Fruit fly (Drosophila melanogaster) whole organism, embryonic: ENCODE data around the gene Gmppb.

Experiments
- Awh ChIP-seq: fragments of 200-800 bp; sonication (Bioruptor generic); IDR thresholded peaks from 2 replicates; pipeline ENCODE4, ENCODE4 v1.3.6; 2022; ENCODE audit warnings: missing biosample characterization, missing genetic modification characterization
- B-H2 ChIP-seq: fragments of 200-800 bp; sonication (Bioruptor generic); optimal IDR thresholded peaks from 2 replicates; lab custom pipeline; 2018; ENCODE audit warnings: missing biosample characterization, mild to moderate bottlenecking, missing genetic modification characterization
- Blimp-1 ChIP-seq: fragments of 200-800 bp; sonication (Bioruptor generic); optimal IDR thresholded peaks from 3 replicates; lab custom pipeline; 2018; ENCODE audit warnings: missing biosample characterization, missing genetic modification characterization, mild to moderate bottlenecking, moderate library complexity, missing genetic modification reagents
- BtbVII ChIP-seq: fragments of 200-800 bp; sonication (Bioruptor generic); optimal IDR thresholded peaks from 3 replicates; lab custom pipeline; 2017; ENCODE audit warnings: missing biosample characterization, mild to moderate bottlenecking, missing genetic modification characterization
- CG1233 ChIP-seq: fragments of 200-800 bp; sonication (Bioruptor generic); optimal IDR thresholded peaks from 4 replicates; lab custom pipeline; 2018; ENCODE audit warnings: missing biosample characterization, mild to moderate bottlenecking, missing genetic modification characterization
- CG15514 ChIP-seq: fragments of 200-800 bp; sonication (Bioruptor generic); optimal IDR thresholded peaks from 3 replicates; lab custom pipeline; 2017; ENCODE audit warnings: missing biosample characterization, missing genetic modification characterization, mild to moderate bottlenecking, moderate library complexity, missing genetic modification reagents
- CG15696 ChIP-seq: fragments of 200-800 bp; sonication (Bioruptor generic); optimal IDR thresholded peaks from 2 replicates; lab custom pipeline; 2019; ENCODE audit warnings: missing biosample characterization, mild to moderate bottlenecking, missing genetic modification characterization, moderate library complexity
- CG16863 ChIP-seq: fragments of 200-800 bp; sonication (Bioruptor generic); optimal IDR thresholded peaks from 3 replicates; lab custom pipeline; 2016; ENCODE audit warnings: missing biosample characterization, missing genetic modification characterization
- CG2116 ChIP-seq: fragments of 200-800 bp; sonication (Bioruptor generic); optimal IDR thresholded peaks from 3 replicates; lab custom pipeline; 2018; ENCODE audit warnings: missing biosample characterization, mild to moderate bottlenecking, missing genetic modification characterization
- CG2199 ChIP-seq: fragments of 200-800 bp; sonication (Bioruptor generic); IDR thresholded peaks from 3 replicates; pipeline ENCODE4 v1.3.6; 2022; ENCODE audit warnings: missing biosample characterization, missing genetic modification characterization
- CG30020 ChIP-seq: fragments of 200-800 bp; optimal IDR thresholded peaks from 2 replicates; lab custom pipeline; 2019; ENCODE audit warnings: missing biosample characterization, mild to moderate bottlenecking, missing genetic modification characterization, moderate library complexity
- CG30431 ChIP-seq: fragments of 200-800 bp; sonication (Bioruptor generic); optimal IDR thresholded peaks from 2 replicates; lab custom pipeline; 2017; ENCODE audit warnings: missing biosample characterization, missing genetic modification characterization
- CG31224 ChIP-seq: fragments of 200-800 bp; sonication (Bioruptor generic); IDR thresholded peaks from 2 replicates; pipeline ENCODE4 v1.3.6; 2022; ENCODE audit warnings: missing biosample characterization, missing genetic modification characterization
- CG31441 ChIP-seq: fragments of 200-800 bp; sonication (Bioruptor generic); IDR thresholded peaks from 2 replicates; pipeline ENCODE4 v1.3.6; 2022; ENCODE audit warnings: missing biosample characterization, missing genetic modification characterization
- CG4282 ChIP-seq: fragments of 200-800 bp; sonication (Bioruptor generic); optimal IDR thresholded peaks from 2 replicates; lab custom pipeline; 2016; ENCODE audit warnings: missing biosample characterization, missing genetic modification characterization
- CG4730 ChIP-seq: fragments of 200-800 bp; sonication (Bioruptor generic); IDR thresholded peaks from 2 replicates; pipeline ENCODE4 v1.3.6; 2022; ENCODE audit warnings: missing biosample characterization, missing genetic modification characterization
- CG4820 ChIP-seq: fragments of 200-800 bp; sonication (Bioruptor generic); optimal IDR thresholded peaks from 3 replicates; lab custom pipeline; 2016; ENCODE audit warnings: missing biosample characterization, missing genetic modification characterization
- CG6654 ChIP-seq: fragments of 200-800 bp; sonication (Bioruptor generic); optimal IDR thresholded peaks from 2 replicates; lab custom pipeline; 2017; ENCODE audit warnings: missing biosample characterization, mild to moderate bottlenecking, missing genetic modification characterization
- CG6765 ChIP-seq: fragments of 200-800 bp; sonication (Bioruptor generic); optimal IDR thresholded peaks from 3 replicates; lab custom pipeline; 2017; ENCODE audit warnings: missing biosample characterization, mild to moderate bottlenecking, missing genetic modification characterization
- CG9215 ChIP-seq: fragments of 200-800 bp; sonication (Bioruptor generic); IDR thresholded peaks from 2 replicates; pipeline ENCODE4 v1.3.6; 2022; ENCODE audit warnings: missing biosample characterization, missing genetic modification characterization
- CG9932 ChIP-seq: fragments of 200-800 bp; sonication (Bioruptor generic); IDR thresholded peaks from 2 replicates; pipeline ENCODE4 v1.3.6; 2022; ENCODE audit warnings: missing biosample characterization, missing genetic modification characterization
- Dip3 ChIP-seq: fragments of 200-800 bp; sonication (Bioruptor generic); optimal IDR thresholded peaks from 3 replicates; lab custom pipeline; 2016; ENCODE audit warnings: missing biosample characterization, missing genetic modification characterization
- Dll ChIP-seq: fragments of 200-800 bp; sonication (Bioruptor generic); IDR thresholded peaks from 4 replicates; pipeline ENCODE4 v1.3.6; 2022; ENCODE audit warnings: missing biosample characterization, missing genetic modification characterization; ENCODE audit not compliant: partially characterized antibody
- Hr3 ChIP-seq: fragments of 200-800 bp; sonication (Bioruptor generic); optimal IDR thresholded peaks from 3 replicates; lab custom pipeline; 2016; ENCODE audit warnings: missing biosample characterization, missing genetic modification characterization
- Hr51 ChIP-seq, 2 experiments: fragments of 200-800 bp; sonication (Bioruptor generic); optimal IDR thresholded peaks; 2 replicates in 1 of 2; 3 replicates in 1 of 2; lab custom pipeline; 2016 to 2018; ENCODE audit warnings: missing biosample characterization in 2 of 2, missing genetic modification characterization in 2 of 2, mild to moderate bottlenecking in 1 of 2, moderate library complexity in 1 of 2
- Kr ChIP-seq: fragments of 200-800 bp; sonication (Bioruptor generic); optimal IDR thresholded peaks from 2 replicates; lab custom pipeline; 2017; ENCODE audit warnings: missing biosample characterization, mild to moderate bottlenecking, missing genetic modification characterization
- Mad ChIP-seq: fragments of 200-800 bp; sonication (Bioruptor generic); optimal IDR thresholded peaks from 2 replicates; lab custom pipeline; 2016; ENCODE audit warnings: missing biosample characterization, missing genetic modification characterization
- Neu2 ChIP-seq: fragments of 200-800 bp; sonication (Bioruptor generic); optimal IDR thresholded peaks from 3 replicates; lab custom pipeline; 2016; ENCODE audit warnings: missing biosample characterization, missing genetic modification characterization, borderline replicate concordance
- PHDP ChIP-seq: fragments of 200-800 bp; sonication (Bioruptor generic); optimal IDR thresholded peaks from 3 replicates; lab custom pipeline; 2018; ENCODE audit warnings: missing biosample characterization, mild to moderate bottlenecking, missing genetic modification characterization, moderate library complexity
- corto ChIP-seq: fragments of 200-800 bp; sonication (Bioruptor generic); optimal IDR thresholded peaks from 2 replicates; lab custom pipeline; 2016; ENCODE audit warnings: missing biosample characterization, mild to moderate bottlenecking, missing genetic modification characterization, moderate library complexity
- dati ChIP-seq: fragments of 200-800 bp; sonication (Bioruptor generic); IDR thresholded peaks from 2 replicates; pipeline ENCODE4 v1.3.6; 2022; ENCODE audit warnings: missing biosample characterization, missing genetic modification characterization
- dmrt11E ChIP-seq: fragments of 200-800 bp; sonication (Bioruptor generic); optimal IDR thresholded peaks from 3 replicates; lab custom pipeline; 2018; ENCODE audit warnings: missing biosample characterization, mild to moderate bottlenecking, missing genetic modification characterization, moderate library complexity
- ems ChIP-seq: fragments of 200-800 bp; sonication (Bioruptor generic); optimal IDR thresholded peaks from 3 replicates; lab custom pipeline; 2016; ENCODE audit warnings: missing biosample characterization, missing genetic modification characterization
- fd102C ChIP-seq: fragments of 200-800 bp; sonication (Bioruptor generic); optimal IDR thresholded peaks from 2 replicates; lab custom pipeline; 2018; ENCODE audit warnings: missing biosample characterization, mild to moderate bottlenecking, missing genetic modification characterization, moderate library complexity
- fd3F ChIP-seq: fragments of 200-800 bp; sonication (Bioruptor generic); optimal IDR thresholded peaks from 2 replicates; lab custom pipeline; 2018; ENCODE audit warnings: missing biosample characterization, mild to moderate bottlenecking, missing genetic modification characterization, moderate library complexity
- grn ChIP-seq: fragments of 200-800 bp; sonication (Bioruptor generic); optimal IDR thresholded peaks from 3 replicates; lab custom pipeline; 2017; ENCODE audit warnings: missing biosample characterization, missing genetic modification characterization
- gro ChIP-seq: fragments of 200-800 bp; sonication (Bioruptor generic); optimal IDR thresholded peaks from 2 replicates; lab custom pipeline; 2016; ENCODE audit warnings: missing biosample characterization, missing genetic modification characterization
- gsb-n ChIP-seq: fragments of 200-800 bp; sonication (Bioruptor generic); optimal IDR thresholded peaks from 3 replicates; lab custom pipeline; 2018; ENCODE audit warnings: missing biosample characterization, mild to moderate bottlenecking, missing genetic modification characterization
- h ChIP-seq: fragments of >200 bp; optimal IDR thresholded peaks from 2 replicates; lab custom pipeline; 2017
- ham ChIP-seq: fragments of 200-800 bp; sonication (Bioruptor generic); IDR thresholded peaks from 2 replicates; pipeline ENCODE4 v1.3.6; 2022; ENCODE audit warnings: missing biosample characterization, missing genetic modification characterization
- jigr1 ChIP-seq: fragments of 200-800 bp; sonication (Bioruptor generic); IDR thresholded peaks from 3 replicates; pipeline ENCODE4 v1.3.6; 2022; ENCODE audit warnings: missing biosample characterization, missing genetic modification characterization
- oc ChIP-seq: fragments of 200-800 bp; sonication (Bioruptor generic); optimal IDR thresholded peaks from 2 replicates; lab custom pipeline; 2018; ENCODE audit warnings: missing biosample characterization, mild to moderate bottlenecking, missing genetic modification characterization, moderate library complexity
- otp ChIP-seq: fragments of 200-800 bp; sonication (Bioruptor generic); IDR thresholded peaks from 3 replicates; pipeline ENCODE4, ENCODE4 v1.3.6; 2022; ENCODE audit warnings: missing biosample characterization, missing genetic modification characterization
- pnt ChIP-seq: fragments of 200-800 bp; sonication (Bioruptor generic); optimal IDR thresholded peaks from 3 replicates; lab custom pipeline; 2016; ENCODE audit warnings: missing biosample characterization, missing genetic modification characterization
- pum ChIP-seq: fragments of 200-800 bp; sonication (Bioruptor generic); optimal IDR thresholded peaks from 2 replicates; lab custom pipeline; 2016; ENCODE audit warnings: missing biosample characterization, missing genetic modification characterization
- repo ChIP-seq: fragments of 200-800 bp; sonication (Bioruptor generic); optimal IDR thresholded peaks from 2 replicates; lab custom pipeline; 2016; ENCODE audit warnings: missing biosample characterization, missing genetic modification characterization
- sima ChIP-seq: fragments of 200-800 bp; sonication (Bioruptor generic); optimal IDR thresholded peaks from 2 replicates; lab custom pipeline; 2016; ENCODE audit warnings: missing biosample characterization, missing genetic modification characterization
- tll ChIP-seq, 2 experiments: fragments of 200-800 bp in 1 of 2; fragments of >200 bp in 1 of 2; sonication (Bioruptor generic) in 1 of 2; optimal IDR thresholded peaks; 2 replicates each; lab custom pipeline; 2017 to 2019; ENCODE audit warnings: missing biosample characterization in 2 of 2, missing genetic modification characterization in 2 of 2, mild to moderate bottlenecking in 1 of 2, moderate library complexity in 1 of 2
- unc-4 ChIP-seq: fragments of 200-800 bp; sonication (Bioruptor generic); IDR thresholded peaks from 2 replicates; pipeline ENCODE4 v1.3.6; 2022; ENCODE audit warnings: missing biosample characterization, missing genetic modification characterization; ENCODE audit not compliant: partially characterized antibody
- yki ChIP-seq: fragments of >200 bp; optimal IDR thresholded peaks from 3 replicates; lab custom pipeline; 2018

Gmppb gene

dm6 chr3R:4858508-4859275 is 47.4 kb downstream of the Gmppb start (continued):
- TF ChIP-seq CG1233 (no peak), CG9215 (GFP tag; lab: Robert Waterston, UW) (no peak), ems (GFP tag; lab: Kevin White, UChicago) (no peak), pum (GFP tag; lab: Kevin White, UChicago) (no peak), CG31224 (no peak), grn (GFP tag; lab: Kevin White, UChicago) (no peak), CG30020 (tag; lab: Kevin White, UChicago) (peak; percentile 86), otp (GFP tag; lab: Robert Waterston, UW) (no peak), ham (GFP tag; lab: Robert Waterston, UW) (no peak), Mad (no peak), CG2116 (no peak), CG15514 (no peak)

dm6 chr3R:4861144-4861543 is 49.9 kb downstream of the Gmppb start:
- TF ChIP-seq CG4820, result no peak
- no peak for TF ChIP-seq Neu2 (GFP tag; lab: Kevin White, UChicago)
- TF ChIP-seq Blimp-1 (GFP tag; lab: Kevin White, UChicago), result no peak
- TF ChIP-seq Dll (GFP tag; lab: Robert Waterston, UW), result no peak
- TF ChIP-seq Hr51 (GFP tag; optimal IDR thresholded peaks at IDR 0.05; lab: Kevin White, UChicago), result no peak
- TF ChIP-seq CG9932 (GFP tag; lab: Robert Waterston, UW), result no peak
- no peak for TF ChIP-seq CG4730 (GFP tag; lab: Robert Waterston, UW)
- TF ChIP-seq sima (GFP tag; lab: Kevin White, UChicago), result no peak
- TF ChIP-seq yki, result no peak
- peak; percentile 39 for TF ChIP-seq dmrt11E (tag; lab: Kevin White, UChicago)
- peak; percentile 45 for TF ChIP-seq CG15696
- TF ChIP-seq Awh (GFP tag; lab: Robert Waterston, UW), result no peak
- no peak for TF ChIP-seq CG6765 (GFP tag; lab: Kevin White, UChicago)
- TF ChIP-seq CG6654, result no peak
- TF ChIP-seq jigr1, result no peak
- peak in 1 of 2 experiments; percentile 62 for TF ChIP-seq tll (GFP tag; optimal IDR thresholded peaks at IDR 0.05; lab: Kevin White, UChicago)
- no peak for TF ChIP-seq CG16863 (GFP tag; lab: Kevin White, UChicago)
- TF ChIP-seq unc-4 (GFP tag; lab: Robert Waterston, UW), result no peak
- no peak for TF ChIP-seq corto (GFP tag; lab: Kevin White, UChicago)
- no peak for TF ChIP-seq CG1233
- peak; percentile 18 for TF ChIP-seq oc (tag; lab: Kevin White, UChicago)
- TF ChIP-seq CG4282 (GFP tag; lab: Kevin White, UChicago), result no peak
- TF ChIP-seq grn (GFP tag; lab: Kevin White, UChicago), result peak; percentile 95
- TF ChIP-seq Hr3 (GFP tag; lab: Kevin White, UChicago), result no peak
- no peak for TF ChIP-seq CG2199
- TF ChIP-seq gro, result no peak
- TF ChIP-seq dati (GFP tag; lab: Robert Waterston, UW), result no peak
- TF ChIP-seq h (lab: Kevin White, UChicago), result no peak
- TF ChIP-seq gsb-n (tag; lab: Kevin White, UChicago), result peak; percentile 27
- no peak for TF ChIP-seq CG31441
- no peak for TF ChIP-seq CG30431
- TF ChIP-seq Kr (GFP tag; lab: Kevin White, UChicago), result peak; percentile 71
- TF ChIP-seq B-H2 (GFP tag; lab: Kevin White, UChicago), result no peak
- no peak for TF ChIP-seq repo (GFP tag; lab: Kevin White, UChicago)
- no peak for TF ChIP-seq pnt (GFP tag; lab: Kevin White, UChicago)
- no peak for TF ChIP-seq fd3F
- TF ChIP-seq BtbVII (GFP tag; lab: Kevin White, UChicago), result no peak
- no peak for TF ChIP-seq PHDP (tag; lab: Kevin White, UChicago)
- no peak for TF ChIP-seq Dip3 (GFP tag; lab: Kevin White, UChicago)
- peak; percentile 15 for TF ChIP-seq fd102C (GFP tag; lab: Kevin White, UChicago)
